Worm (Caenorhabditis elegans): ENCODE data around the gene T03F6.4.

The T03F6.4 gene

ce11 chrIII:13385850-13386249, at the start of gene T03F6.4:
Gene T03F6.4, plus strand, starts transcription at chrIII:13386150.
- TF ChIP-seq ztf-11 (tag; optimal IDR thresholded peaks at IDR 0.05) (no peak), nhr-67 (tag; optimal IDR thresholded peaks at IDR 0.05) (no peak), skn-1 (tag; optimal IDR thresholded peaks at IDR 0.05) (no peak), nhr-23 (tag; optimal IDR thresholded peaks at IDR 0.05) (no peak), tbx-2 (tag; optimal IDR thresholded peaks at IDR 0.05) (no peak), nhr-28 (tag; optimal IDR thresholded peaks at IDR 0.05) (no peak), nfya-1 (tag; optimal IDR thresholded peaks at IDR 0.05; ENCODE audit: insufficient read depth) (no peak), snpc-4 (tag; optimal IDR thresholded peaks at IDR 0.05) (no peak), nhr-25 (tag; optimal IDR thresholded peaks at IDR 0.05) (no peak), lin-15B (tag; optimal IDR thresholded peaks at IDR 0.05) (no peak), mml-1 (tag; optimal IDR thresholded peaks at IDR 0.05) (no peak), egl-27 (tag; optimal IDR thresholded peaks at IDR 0.05) (no peak), nhr-77 (tag; optimal IDR thresholded peaks at IDR 0.05) (no peak)

DNA sequence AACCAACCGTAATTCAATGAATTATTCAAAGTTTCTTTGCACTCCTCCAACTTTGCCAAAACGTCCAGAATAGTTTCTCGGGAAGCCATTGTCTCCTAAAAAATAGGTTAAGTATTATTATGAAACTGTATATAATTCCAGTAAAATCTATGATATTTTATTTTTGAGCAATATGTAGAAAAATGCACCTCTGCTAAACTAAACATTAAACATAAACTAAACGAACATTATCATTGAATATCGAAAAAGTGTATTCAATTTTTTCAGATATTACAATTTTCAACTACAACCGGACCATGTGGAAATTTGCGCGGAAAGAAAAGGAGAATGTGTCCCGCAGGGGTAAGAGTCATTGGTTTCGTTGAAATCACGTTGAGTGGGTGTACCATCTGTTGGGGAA, 46.3 kb upstream of the T03F6.4 start, which contains the start of gene F53A2.3:
F53A2.3 (minus strand) TSS at position 101 of the 400 bp plus-strand sequence.
- TF ChIP-seq unc-39 (tag; optimal IDR thresholded peaks at IDR 0.05) (no peak), nhr-43 (tag; optimal IDR thresholded peaks at IDR 0.05; ENCODE audit: poor library complexity, severe bottlenecking) (no peak), elt-1 (tag; optimal IDR thresholded peaks at IDR 0.05) (no peak), snpc-4 (tag; optimal IDR thresholded peaks at IDR 0.05) (no peak), ZK546.5 (tag; optimal IDR thresholded peaks at IDR 0.05) (no peak), nhr-25 (tag; optimal IDR thresholded peaks at IDR 0.05) (no peak), sea-2 (GFP tag; optimal IDR thresholded peaks at IDR 0.05) (no peak), nhr-12 (tag; optimal IDR thresholded peaks at IDR 0.05) (no peak), daf-12 (tag; optimal IDR thresholded peaks at IDR 0.05) (no peak), lin-15B (tag; optimal IDR thresholded peaks at IDR 0.05) (no peak)

DNA sequence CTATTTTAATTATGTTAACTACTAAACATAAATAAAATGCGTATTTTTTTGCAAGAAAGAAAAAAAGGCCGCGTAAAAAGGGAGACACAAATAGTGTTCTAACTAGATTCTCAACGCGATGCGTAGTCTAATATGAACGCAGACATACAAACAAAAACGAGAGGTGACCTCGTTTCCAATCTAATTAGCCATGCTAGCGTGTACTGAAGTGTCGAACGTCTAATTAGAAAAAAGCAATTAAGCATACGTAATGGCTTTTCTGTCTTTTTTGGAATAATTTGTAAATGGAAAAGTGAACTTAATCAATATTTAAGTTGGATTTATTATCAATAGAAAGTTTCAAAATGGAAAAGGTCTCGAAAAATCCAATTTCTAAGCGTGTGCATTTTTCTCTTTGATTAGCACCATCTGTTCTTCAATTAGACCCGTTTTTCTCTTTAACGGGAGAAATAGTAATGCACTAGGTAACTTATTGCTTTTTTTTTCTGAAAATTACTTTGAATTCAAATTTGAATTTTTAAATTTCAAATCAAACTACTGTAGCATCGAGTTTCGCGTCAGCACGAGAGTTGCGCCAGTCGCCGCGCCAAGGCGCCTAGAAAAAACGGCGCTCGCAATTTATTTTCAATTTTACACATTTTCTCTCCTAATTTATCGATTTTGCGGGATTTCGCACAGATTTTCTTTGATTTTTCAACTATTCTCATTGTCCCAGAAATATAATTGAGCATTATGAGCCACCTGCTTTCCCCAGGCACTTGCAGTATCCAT, 45.3 kb upstream of the T03F6.4 start:
- TF ChIP-seq pha-4 (tag; optimal IDR thresholded peaks at IDR 0.05) (no peak), R02D3.7 (tag; optimal IDR thresholded peaks at IDR 0.05) (no peak), nfya-1 (tag; optimal IDR thresholded peaks at IDR 0.05; ENCODE audit: insufficient read depth) (peak; percentile 42), nhr-23 (tag; optimal IDR thresholded peaks at IDR 0.05) (no peak), egl-5 (tag; optimal IDR thresholded peaks at IDR 0.05) (no peak), nhr-43 (tag; optimal IDR thresholded peaks at IDR 0.05; ENCODE audit: poor library complexity, severe bottlenecking) (no peak), unc-62 (GFP tag; optimal IDR thresholded peaks at IDR 0.05) (no peak), hmg-11 (tag; optimal IDR thresholded peaks at IDR 0.05) (peak; percentile 23), ceh-9 (tag; optimal IDR thresholded peaks at IDR 0.05) (no peak), lsy-12 (tag; optimal IDR thresholded peaks at IDR 0.05) (no peak), lin-39 (tag; optimal IDR thresholded peaks at IDR 0.05) (no peak), mml-1 (tag; optimal IDR thresholded peaks at IDR 0.05) (no peak), jun-1 (tag; optimal IDR thresholded peaks at IDR 0.05) (no peak), eor-1 (tag; optimal IDR thresholded peaks at IDR 0.05) (no peak), fos-1 (tag; optimal IDR thresholded peaks at IDR 0.05) (no peak), ceh-16 (tag; optimal IDR thresholded peaks at IDR 0.05) (no peak), snpc-4 (tag; optimal IDR thresholded peaks at IDR 0.05) (no peak), fkh-2 (tag; optimal IDR thresholded peaks at IDR 0.05) (no peak), lin-15B (tag; optimal IDR thresholded peaks at IDR 0.05) (peak; percentile 9), elt-2 (tag; optimal IDR thresholded peaks at IDR 0.05) (peak; percentile 10), ceh-82 (tag; optimal IDR thresholded peaks at IDR 0.05) (no peak), nhr-77 (tag; optimal IDR thresholded peaks at IDR 0.05) (no peak), fkh-10 (GFP tag; optimal IDR thresholded peaks at IDR 0.05) (no peak), pqm-1 (tag; optimal IDR thresholded peaks at IDR 0.05) (no peak), elt-3 (tag; optimal IDR thresholded peaks at IDR 0.05) (no peak), egl-27 (tag; optimal IDR thresholded peaks at IDR 0.05) (no peak), tbx-2 (tag; optimal IDR thresholded peaks at IDR 0.05) (no peak), ama-1 (optimal IDR thresholded peaks at IDR 0.05) (no peak)
